Worm (Caenorhabditis elegans) whole organism, L4 larva: Measurements from ENCODE around the gene chil-23.

ENCODE experiments used
- F44E2.7 ChIP-seq: fragments of 200-800 bp; sonication (Bioruptor generic); IDR thresholded peaks from 2 replicates; pipeline ENCODE4 v2.1.2; 2022; ENCODE audit warnings: missing genetic modification characterization, missing compliant biosample characterization
- R02D3.7 ChIP-seq: fragments of 150-350 bp; sonication (generic microtip); optimal IDR thresholded peaks from 3 replicates; lab custom pipeline; 2014; ENCODE audit warnings: missing biosample characterization, missing genetic modification characterization
- T20F7.1 ChIP-seq: fragments of 200-800 bp; sonication (Bioruptor generic); optimal IDR thresholded peaks from 2 replicates; lab custom pipeline; 2018; ENCODE audit warnings: mild to moderate bottlenecking, missing genetic modification characterization, missing compliant biosample characterization
- T26A8.4 ChIP-seq: fragments of 200-800 bp; sonication (Bioruptor generic); IDR thresholded peaks from 2 replicates; pipeline ENCODE4 v1.3.6; 2022; ENCODE audit warnings: missing genetic modification characterization, missing compliant biosample characterization
- Y105C5A.15 ChIP-seq: fragments of 200-800 bp; sonication (Bioruptor generic); IDR thresholded peaks from 2 replicates; pipeline ENCODE4 v1.3.6; 2022; ENCODE audit warnings: missing genetic modification characterization, missing compliant biosample characterization
- Y5F2A.4 ChIP-seq: fragments of 200-800 bp; sonication (Bioruptor generic); optimal IDR thresholded peaks from 2 replicates; lab custom pipeline; 2018; ENCODE audit warnings: mild to moderate bottlenecking, missing genetic modification characterization, missing compliant biosample characterization
- Y75B8A.6 ChIP-seq: fragments of 200-800 bp; sonication (Bioruptor generic); IDR thresholded peaks from 2 replicates; pipeline ENCODE4 v1.3.6; 2022; ENCODE audit warnings: missing genetic modification reagents, missing genetic modification characterization, missing compliant biosample characterization
- aha-1 ChIP-seq: fragments of 150-350 bp; peaks from one replicate; lab custom pipeline; 2014; ENCODE audit warnings: missing biosample characterization, missing genetic modification characterization
- attf-4 ChIP-seq: sonication (generic microtip); optimal IDR thresholded peaks from 3 replicates; lab custom pipeline; 2017; ENCODE audit warnings: missing biosample characterization, missing genetic modification characterization
- daf-16 ChIP-seq, 3 experiments: sonication (generic microtip); optimal IDR thresholded peaks; 2 replicates each; lab custom pipeline; 2016 to 2017; ENCODE audit warnings: missing genetic modification characterization in 3 of 3, missing genetic modification reagents in 3 of 3, mild to moderate bottlenecking in 2 of 3, missing compliant biosample characterization in 2 of 3, missing biosample characterization in 1 of 3, moderate library complexity in 1 of 3
- daf-19 ChIP-seq: fragments of 200-800 bp; sonication (Bioruptor generic); conservative IDR thresholded peaks from 2 replicates; pipeline ENCODE4 v1.3.6; 2022; ENCODE audit warnings: missing genetic modification characterization, missing compliant biosample characterization
- dmd-6 ChIP-seq: fragments of 200-800 bp; sonication (Bioruptor generic); IDR thresholded peaks from 2 replicates; pipeline ENCODE4 v1.3.6; 2022; ENCODE audit warnings: missing genetic modification reagents, missing genetic modification characterization, missing compliant biosample characterization
- dmd-9 ChIP-seq: fragments of 200-800 bp; sonication (Bioruptor generic); IDR thresholded peaks from 2 replicates; pipeline ENCODE4 v1.3.6; 2022; ENCODE audit warnings: missing genetic modification reagents, missing genetic modification characterization, missing compliant biosample characterization
- duxl-1 ChIP-seq: sonication (generic microtip); optimal IDR thresholded peaks from 2 replicates; lab custom pipeline; 2016; ENCODE audit warnings: mild to moderate bottlenecking, missing genetic modification characterization, moderate library complexity, missing compliant biosample characterization; ENCODE audit not compliant: poor library complexity
- dve-1 ChIP-seq: sonication (generic microtip); optimal IDR thresholded peaks from 2 replicates; lab custom pipeline; 2017; ENCODE audit warnings: antibody characterized with exemption, mild to moderate bottlenecking, missing genetic modification characterization, missing compliant biosample characterization; ENCODE audit not compliant: insufficient read depth
- fkh-10 ChIP-seq: fragments of 150-350 bp; optimal IDR thresholded peaks from 2 replicates; lab custom pipeline; 2014; ENCODE audit warnings: missing biosample characterization, missing genetic modification reagents, missing genetic modification characterization
- fos-1 ChIP-seq: fragments of 150-350 bp; optimal IDR thresholded peaks from 2 replicates; lab custom pipeline; 2014; ENCODE audit warnings: missing biosample characterization, missing genetic modification characterization
- gei-8 ChIP-seq: fragments of 200-800 bp; sonication (Bioruptor generic); optimal IDR thresholded peaks from 2 replicates; lab custom pipeline; 2018; ENCODE audit warnings: mild to moderate bottlenecking, missing genetic modification characterization, missing compliant biosample characterization
- hlh-11 ChIP-seq: fragments of 200-800 bp; sonication (Bioruptor generic); optimal IDR thresholded peaks from 2 replicates; lab custom pipeline; 2018; ENCODE audit warnings: mild to moderate bottlenecking, missing genetic modification characterization, missing compliant biosample characterization
- hlh-30 ChIP-seq: sonication (generic microtip); optimal IDR thresholded peaks from 2 replicates; lab custom pipeline; 2017; ENCODE audit warnings: antibody characterized with exemption, mild to moderate bottlenecking, missing genetic modification characterization, missing compliant biosample characterization; ENCODE audit not compliant: insufficient read depth
- jun-1 ChIP-seq: fragments of 150-350 bp; optimal IDR thresholded peaks from 2 replicates; lab custom pipeline; 2014; ENCODE audit warnings: missing biosample characterization, missing genetic modification reagents, missing genetic modification characterization
- lin-1 ChIP-seq: fragments of 200-800 bp; sonication (Bioruptor generic); IDR thresholded peaks from 2 replicates; pipeline ENCODE4 v1.3.6; 2022; ENCODE audit warnings: missing genetic modification reagents, missing genetic modification characterization, missing compliant biosample characterization
- lin-39 ChIP-seq: fragments of 150-350 bp; optimal IDR thresholded peaks from 2 replicates; lab custom pipeline; 2014; ENCODE audit warnings: missing biosample characterization, missing genetic modification reagents, missing genetic modification characterization
- lir-3 ChIP-seq: sonication (generic microtip); optimal IDR thresholded peaks from 2 replicates; lab custom pipeline; 2016; ENCODE audit warnings: mild to moderate bottlenecking, missing genetic modification characterization, missing compliant biosample characterization
- lsy-2 ChIP-seq, 2 experiments: fragments of 150-350 bp in 1 of 2; sonication (generic microtip) in 1 of 2; optimal IDR thresholded peaks; 2 replicates each; lab custom pipeline; 2014 to 2017; ENCODE audit warnings: missing biosample characterization in 2 of 2, missing genetic modification characterization in 2 of 2
- mdl-1 ChIP-seq, 2 experiments: fragments of 150-350 bp in 1 of 2; sonication (generic microtip) in 1 of 2; optimal IDR thresholded peaks; 2 replicates each; lab custom pipeline; 2014 to 2017; ENCODE audit warnings: missing biosample characterization in 2 of 2, missing genetic modification characterization in 2 of 2
- mdt-29 ChIP-seq: fragments of 200-800 bp; sonication (Bioruptor generic); IDR thresholded peaks from 2 replicates; pipeline ENCODE4 v1.3.6; 2022; ENCODE audit warnings: missing genetic modification reagents, missing genetic modification characterization, missing compliant biosample characterization
- mep-1 ChIP-seq: fragments of 150-350 bp; sonication (generic microtip); optimal IDR thresholded peaks from 3 replicates; lab custom pipeline; 2014; ENCODE audit warnings: missing biosample characterization, missing genetic modification characterization
- mes-2 ChIP-seq: sonication (generic microtip); optimal IDR thresholded peaks from 2 replicates; lab custom pipeline; 2016; ENCODE audit warnings: missing genotype, mild to moderate bottlenecking, missing genetic modification characterization, missing compliant biosample characterization; ENCODE audit not compliant: poor library complexity, severe bottlenecking
- mxl-2 ChIP-seq: fragments of 200-800 bp; sonication (Bioruptor generic); conservative IDR thresholded peaks from 2 replicates; pipeline ENCODE4 v1.3.6; 2022; ENCODE audit warnings: missing genetic modification reagents, missing genetic modification characterization, missing compliant biosample characterization
- nhr-10 ChIP-seq: fragments of 150-350 bp; optimal IDR thresholded peaks from 2 replicates; lab custom pipeline; 2014; ENCODE audit warnings: missing biosample characterization, missing genetic modification characterization
- nhr-102 ChIP-seq: sonication (generic microtip); optimal IDR thresholded peaks from 2 replicates; lab custom pipeline; 2016; ENCODE audit warnings: mild to moderate bottlenecking, missing genetic modification characterization, moderate library complexity, missing compliant biosample characterization
- nhr-41 ChIP-seq: fragments of 200-800 bp; sonication (Bioruptor generic); IDR thresholded peaks from 2 replicates; pipeline ENCODE4 v1.3.6; 2022; ENCODE audit warnings: missing genetic modification reagents, missing genetic modification characterization, missing compliant biosample characterization
- nhr-48 ChIP-seq: sonication (generic microtip); optimal IDR thresholded peaks from 2 replicates; lab custom pipeline; 2016; ENCODE audit warnings: mild to moderate bottlenecking, missing genetic modification characterization, missing compliant biosample characterization
- nhr-77 ChIP-seq: fragments of 150-350 bp; optimal IDR thresholded peaks from 2 replicates; lab custom pipeline; 2014; ENCODE audit warnings: missing biosample characterization, missing genetic modification characterization
- pha-4 ChIP-seq, 2 experiments: fragments of 150-350 bp in 1 of 2; fragments of 200-800 bp in 1 of 2; sonication (Bioruptor generic) in 1 of 2; IDR thresholded peaks in 1 of 2; optimal IDR thresholded peaks in 1 of 2; 2 replicates each; pipeline versions ENCODE4 v1.3.6 to Lab custom; 2014 to 2022; ENCODE audit warnings: missing genetic modification characterization in 2 of 2, missing genetic modification reagents in 2 of 2, missing biosample characterization in 1 of 2, missing compliant biosample characterization in 1 of 2
- php-3 ChIP-seq: fragments of 200-800 bp; sonication (Bioruptor generic); IDR thresholded peaks from 2 replicates; pipeline ENCODE4 v1.3.6; 2022; ENCODE audit warnings: missing genetic modification reagents, missing genetic modification characterization, missing compliant biosample characterization
- pqm-1 ChIP-seq: sonication (generic microtip); optimal IDR thresholded peaks from 2 replicates; lab custom pipeline; 2017; ENCODE audit warnings: missing biosample characterization, missing genetic modification characterization
- saeg-2 ChIP-seq: fragments of 200-800 bp; sonication (Bioruptor generic); IDR thresholded peaks from 2 replicates; pipeline ENCODE4 v1.3.6; 2022; ENCODE audit warnings: missing genetic modification reagents, missing genetic modification characterization, missing compliant biosample characterization
- set-16 ChIP-seq: fragments of 200-800 bp; sonication (Bioruptor generic); IDR thresholded peaks from 2 replicates; pipeline ENCODE4 v1.3.6; 2022; ENCODE audit warnings: missing genetic modification reagents, missing genetic modification characterization, missing compliant biosample characterization
- spr-3 ChIP-seq: fragments of 200-800 bp; sonication (Bioruptor generic); optimal IDR thresholded peaks from 2 replicates; lab custom pipeline; 2018; ENCODE audit warnings: mild to moderate bottlenecking, missing genetic modification characterization, missing compliant biosample characterization
- tra-1 ChIP-seq: fragments of 200-800 bp; sonication (Bioruptor generic); IDR thresholded peaks from 2 replicates; pipeline ENCODE4 v1.3.6; 2022; ENCODE audit warnings: missing genetic modification reagents, missing genetic modification characterization, missing compliant biosample characterization
- unc-62 ChIP-seq, 3 experiments: fragments of 150-350 bp in 1 of 3; sonication (generic microtip); optimal IDR thresholded peaks in 2 of 3; peaks in 1 of 3; 1 replicate in 1 of 3; 2 replicates in 2 of 3; lab custom pipeline; 2014 to 2017; ENCODE audit warnings: missing biosample characterization in 3 of 3, missing genetic modification characterization in 3 of 3, missing genetic modification reagents in 3 of 3, missing genotype in 1 of 3
- zfp-2 ChIP-seq: sonication (generic microtip); optimal IDR thresholded peaks from 2 replicates; lab custom pipeline; 2016; ENCODE audit warnings: mild to moderate bottlenecking, missing genetic modification characterization, missing compliant biosample characterization
- zfp-3 ChIP-seq: fragments of 200-800 bp; sonication (Bioruptor generic); conservative IDR thresholded peaks from 2 replicates; pipeline ENCODE4 v1.3.6; 2022; ENCODE audit warnings: missing genetic modification reagents, missing genetic modification characterization, missing compliant biosample characterization
- ztf-11 ChIP-seq: fragments of 150-350 bp; optimal IDR thresholded peaks from 2 replicates; lab custom pipeline; 2014; ENCODE audit warnings: missing biosample characterization, missing genetic modification characterization

The chil-23 gene

ce11 chrII:9501955-9502354 is 33.5 kb upstream of the chil-23 start (continued):
- no peak for TF ChIP-seq Y75B8A.6 (GFP tag; lab: Robert Waterston, UW)
- no peak for TF ChIP-seq Y5F2A.4 (GFP tag; lab: Kevin White, UChicago)
- TF ChIP-seq saeg-2 (GFP tag; lab: Robert Waterston, UW): 0 out of 2 replicates have a peak, but pooled peaks have one; percentile 30
- no peak for TF ChIP-seq jun-1 (tag; lab: Kevin White, UChicago)
- peak; percentile 35 for TF ChIP-seq aha-1 (tag; lab: Kevin White, UChicago)
- TF ChIP-seq nhr-102 (tag; lab: Kevin White, UChicago): peak; percentile 63

ce11 chrII:9500926-9501325 is 32.5 kb upstream of the chil-23 start:
- no peak for TF ChIP-seq lir-3
- peak; percentile 98 for TF ChIP-seq dmd-6
- peak in 1 of 2 experiments; percentile 49 for TF ChIP-seq daf-16 (GFP tag; optimal IDR thresholded peaks at IDR 0.05; lab: Kevin White, UChicago)
- TF ChIP-seq daf-16 (tag; optimal IDR thresholded peaks at IDR 0.05; lab: Kevin White, UChicago): peak; percentile 96
- TF ChIP-seq Y105C5A.15: no peak
- peak in 1 of 2 experiments; percentile 41 for TF ChIP-seq lsy-2 (tag; optimal IDR thresholded peaks at IDR 0.05; lab: Kevin White, UChicago)
- no peak for TF ChIP-seq saeg-2 (GFP tag; lab: Robert Waterston, UW)
- peak; percentile 79 for TF ChIP-seq nhr-77
- no peak for TF ChIP-seq F44E2.7 (GFP tag; lab: Robert Waterston, UW)
- peak; percentile 96 for TF ChIP-seq dve-1
- TF ChIP-seq T26A8.4 (GFP tag; lab: Robert Waterston, UW): no peak
- no peak for TF ChIP-seq daf-19 (GFP tag; lab: Robert Waterston, UW)
- peak; percentile 52 for TF ChIP-seq mes-2 (tag; lab: Kevin White, UChicago)
- peak; percentile 85 for TF ChIP-seq lin-1 (GFP tag; lab: Robert Waterston, UW)
- peak; percentile 86 for TF ChIP-seq hlh-30
- TF ChIP-seq pqm-1 (tag; lab: Kevin White, UChicago): peak; percentile 81
- TF ChIP-seq php-3 (GFP tag; lab: Robert Waterston, UW): peak; percentile 91
- TF ChIP-seq tra-1: peak; percentile 88
- TF ChIP-seq mdt-29 (GFP tag; lab: Robert Waterston, UW): peak; percentile 93
- TF ChIP-seq R02D3.7 (tag; lab: Kevin White, UChicago): no peak
- TF ChIP-seq nhr-48 (tag; lab: Kevin White, UChicago): peak; percentile 86
- TF ChIP-seq zfp-3 (GFP tag; lab: Robert Waterston, UW): no peak
- no peak for TF ChIP-seq mxl-2
- peak; percentile 62 for TF ChIP-seq gei-8 (GFP tag; lab: Kevin White, UChicago)
- TF ChIP-seq pha-4 (GFP tag; IDR thresholded peaks at IDR 0.05; lab: Robert Waterston, UW): no peak
- peak; percentile 44 for TF ChIP-seq pha-4 (tag; optimal IDR thresholded peaks at IDR 0.05; lab: Kevin White, UChicago)
- peak in 1 of 2 experiments; percentile 25 for TF ChIP-seq mdl-1 (tag; optimal IDR thresholded peaks at IDR 0.05; lab: Kevin White, UChicago)
- TF ChIP-seq attf-4 (tag; lab: Kevin White, UChicago): no peak
- TF ChIP-seq ztf-11 (tag; lab: Kevin White, UChicago): no peak
- TF ChIP-seq fkh-10: no peak
- TF ChIP-seq set-16: no peak
- peak; percentile 55 for TF ChIP-seq T20F7.1 (GFP tag; lab: Kevin White, UChicago)
- TF ChIP-seq mep-1 (tag; lab: Kevin White, UChicago): peak; percentile 60
- no peak for TF ChIP-seq dmd-9
- no peak for TF ChIP-seq spr-3 (GFP tag; lab: Kevin White, UChicago)
- TF ChIP-seq zfp-2 (tag; lab: Kevin White, UChicago): no peak
- peak; percentile 86 for TF ChIP-seq nhr-41 (GFP tag; lab: Robert Waterston, UW)
- TF ChIP-seq duxl-1 (tag; lab: Kevin White, UChicago): no peak
- peak in 1 of 2 experiments; percentile 62 for TF ChIP-seq unc-62 (GFP tag; optimal IDR thresholded peaks at IDR 0.05 in 1 of 2; lab: Kevin White, UChicago)
- no peak for TF ChIP-seq unc-62 (tag; optimal IDR thresholded peaks at IDR 0.05; lab: Kevin White, UChicago)
- peak; percentile 82 for TF ChIP-seq fos-1 (tag; lab: Kevin White, UChicago)
- peak; percentile 53 for TF ChIP-seq jun-1 (tag; lab: Kevin White, UChicago)
- no peak for TF ChIP-seq lin-39
- TF ChIP-seq nhr-102 (tag; lab: Kevin White, UChicago): peak; percentile 83
- peak; percentile 95 for TF ChIP-seq hlh-11 (tag; lab: Kevin White, UChicago)
- peak; percentile 24 for TF ChIP-seq nhr-10 (tag; lab: Kevin White, UChicago)
